Fruit fly (Drosophila melanogaster) whole organism, embryonic: Measurements from ENCODE around the gene Cyp4g15.

ENCODE experiments used
- Aef1 ChIP-seq: fragments of 200-800 bp; sonication (Bioruptor generic); IDR thresholded peaks from 3 replicates; pipeline ENCODE4 v1.3.6; 2022; ENCODE audit warnings: missing biosample characterization, missing genetic modification characterization
- Atf3 ChIP-seq: fragments of 200-800 bp; sonication (Bioruptor generic); optimal IDR thresholded peaks from 3 replicates; lab custom pipeline; 2016; ENCODE audit warnings: missing biosample characterization, missing genetic modification characterization
- Bdp1 ChIP-seq: fragments of 200-800 bp; sonication (Bioruptor generic); optimal IDR thresholded peaks from 3 replicates; lab custom pipeline; 2016; ENCODE audit warnings: missing biosample characterization, missing genetic modification characterization
- CG10209 ChIP-seq: fragments of 200-800 bp; sonication (Bioruptor generic); optimal IDR thresholded peaks from 3 replicates; lab custom pipeline; 2017; ENCODE audit warnings: missing biosample characterization, mild to moderate bottlenecking, missing genetic modification characterization, missing genetic modification reagents
- CG10267 ChIP-seq: fragments of 200-800 bp; sonication (Bioruptor generic); optimal IDR thresholded peaks from 2 replicates; lab custom pipeline; 2018; ENCODE audit warnings: missing biosample characterization, mild to moderate bottlenecking, missing genetic modification characterization, moderate library complexity
- CG12236 ChIP-seq: fragments of 200-800 bp; sonication (Bioruptor generic); optimal IDR thresholded peaks from 2 replicates; lab custom pipeline; 2016; ENCODE audit warnings: missing biosample characterization, missing genetic modification characterization
- CG1233 ChIP-seq: fragments of 200-800 bp; sonication (Bioruptor generic); optimal IDR thresholded peaks from 4 replicates; lab custom pipeline; 2018; ENCODE audit warnings: missing biosample characterization, mild to moderate bottlenecking, missing genetic modification characterization
- CG12769 ChIP-seq: fragments of 200-800 bp; sonication (Bioruptor generic); optimal IDR thresholded peaks from 2 replicates; lab custom pipeline; 2019; ENCODE audit warnings: missing biosample characterization, mild to moderate bottlenecking, missing genetic modification characterization, moderate library complexity
- CG13287 ChIP-seq: fragments of 200-800 bp; sonication (Bioruptor generic); IDR thresholded peaks from 2 replicates; pipeline ENCODE4 v1.3.6; 2022; ENCODE audit warnings: missing biosample characterization, missing genetic modification characterization; ENCODE audit not compliant: partially characterized antibody
- CG15073 ChIP-seq: fragments of 200-800 bp; sonication (Bioruptor generic); optimal IDR thresholded peaks from 2 replicates; lab custom pipeline; 2016; ENCODE audit warnings: missing biosample characterization, missing genetic modification characterization
- CG17385 ChIP-seq: fragments of 200-800 bp; sonication (Bioruptor generic); optimal IDR thresholded peaks from 3 replicates; lab custom pipeline; 2018; ENCODE audit warnings: missing biosample characterization, mild to moderate bottlenecking, missing genetic modification characterization
- CG31365 ChIP-seq: fragments of 200-800 bp; sonication (Bioruptor generic); optimal IDR thresholded peaks from 2 replicates; lab custom pipeline; 2018; ENCODE audit warnings: missing biosample characterization, mild to moderate bottlenecking, missing genetic modification characterization
- CG3163 ChIP-seq: fragments of 200-800 bp; sonication (Bioruptor generic); optimal IDR thresholded peaks from 3 replicates; lab custom pipeline; 2016; ENCODE audit warnings: missing biosample characterization, missing genetic modification characterization
- CG3847 ChIP-seq: fragments of 200-800 bp; sonication (Bioruptor generic); IDR thresholded peaks from 2 replicates; pipeline ENCODE4 v1.3.6; 2022; ENCODE audit warnings: missing biosample characterization, missing genetic modification characterization
- CG4282 ChIP-seq: fragments of 200-800 bp; sonication (Bioruptor generic); optimal IDR thresholded peaks from 2 replicates; lab custom pipeline; 2016; ENCODE audit warnings: missing biosample characterization, missing genetic modification characterization
- CG5953 ChIP-seq: fragments of 200-800 bp; sonication (Bioruptor generic); IDR thresholded peaks from 2 replicates; pipeline ENCODE4 v1.3.6; 2022; ENCODE audit warnings: missing biosample characterization, missing genetic modification characterization
- CG6272 ChIP-seq: fragments of 200-800 bp; sonication (Bioruptor generic); IDR thresholded peaks from 2 replicates; pipeline ENCODE4 v1.3.6; 2022; ENCODE audit warnings: missing biosample characterization, missing genetic modification characterization
- CG8089 ChIP-seq: fragments of 200-800 bp; sonication (Bioruptor generic); optimal IDR thresholded peaks from 3 replicates; lab custom pipeline; 2016; ENCODE audit warnings: missing biosample characterization, missing genetic modification characterization
- CG8281 ChIP-seq: fragments of 200-800 bp; sonication (Bioruptor generic); optimal IDR thresholded peaks from 2 replicates; lab custom pipeline; 2018; ENCODE audit warnings: missing biosample characterization, mild to moderate bottlenecking, missing genetic modification characterization, moderate library complexity
- CG8478 ChIP-seq: fragments of >200 bp; optimal IDR thresholded peaks from 2 replicates; lab custom pipeline; 2018
- CG9437 ChIP-seq: fragments of 200-800 bp; sonication (Bioruptor generic); optimal IDR thresholded peaks from 2 replicates; lab custom pipeline; 2018; ENCODE audit warnings: missing biosample characterization, mild to moderate bottlenecking, missing genetic modification characterization
- CG9797 ChIP-seq: fragments of 200-800 bp; sonication (Bioruptor generic); optimal IDR thresholded peaks from 3 replicates; lab custom pipeline; 2018; ENCODE audit warnings: missing biosample characterization, mild to moderate bottlenecking, missing genetic modification characterization
- Dad ChIP-seq: fragments of 200-800 bp; sonication (Bioruptor generic); optimal IDR thresholded peaks from 3 replicates; lab custom pipeline; 2016; ENCODE audit warnings: missing biosample characterization, missing genetic modification characterization
- Doc3 ChIP-seq: fragments of 200-800 bp; sonication (Bioruptor generic); IDR thresholded peaks from 3 replicates; pipeline ENCODE4 v1.3.6; 2022; ENCODE audit warnings: missing biosample characterization, missing genetic modification characterization; ENCODE audit not compliant: partially characterized antibody
- Dp ChIP-seq: fragments of 200-800 bp; sonication (Bioruptor generic); optimal IDR thresholded peaks from 2 replicates; lab custom pipeline; 2018; ENCODE audit warnings: missing biosample characterization, mild to moderate bottlenecking, missing genetic modification characterization, moderate library complexity
- ERR ChIP-seq: fragments of 200-800 bp; sonication (Bioruptor generic); optimal IDR thresholded peaks from 2 replicates; lab custom pipeline; 2016; ENCODE audit warnings: missing biosample characterization, missing genetic modification characterization
- Elba2 ChIP-seq: fragments of 200-800 bp; sonication (Bioruptor generic); optimal IDR thresholded peaks from 3 replicates; lab custom pipeline; 2016; ENCODE audit warnings: missing biosample characterization, missing genetic modification characterization
- HLH4C ChIP-seq: fragments of 200-800 bp; sonication (Bioruptor generic); IDR thresholded peaks from 3 replicates; pipeline ENCODE4 v1.3.6; 2022; ENCODE audit warnings: missing biosample characterization, missing genetic modification characterization; ENCODE audit not compliant: partially characterized antibody
- Hr3 ChIP-seq: fragments of 200-800 bp; sonication (Bioruptor generic); optimal IDR thresholded peaks from 3 replicates; lab custom pipeline; 2016; ENCODE audit warnings: missing biosample characterization, missing genetic modification characterization
- Jarid2 ChIP-seq: fragments of 200-800 bp; sonication (Bioruptor generic); optimal IDR thresholded peaks from 3 replicates; lab custom pipeline; 2017; ENCODE audit warnings: mild to moderate bottlenecking, missing biosample characterization, missing genetic modification reagents, missing genetic modification characterization
- MBD-R2 ChIP-seq: fragments of 200-800 bp; sonication (Bioruptor generic); IDR thresholded peaks from 2 replicates; pipeline ENCODE4 v1.3.6; 2022; ENCODE audit warnings: missing biosample characterization, missing genetic modification characterization
- PHDP ChIP-seq: fragments of 200-800 bp; sonication (Bioruptor generic); optimal IDR thresholded peaks from 3 replicates; lab custom pipeline; 2018; ENCODE audit warnings: missing biosample characterization, mild to moderate bottlenecking, missing genetic modification characterization, moderate library complexity
- chinmo ChIP-seq: fragments of 200-800 bp; sonication (Bioruptor generic); IDR thresholded peaks from 4 replicates; pipeline ENCODE4 v1.3.6; 2022; ENCODE audit warnings: missing biosample characterization, missing genetic modification characterization; ENCODE audit not compliant: partially characterized antibody
- danr ChIP-seq: fragments of 200-800 bp; sonication (Bioruptor generic); IDR thresholded peaks from 2 replicates; pipeline ENCODE4 v1.3.6; 2022; ENCODE audit warnings: missing biosample characterization, missing genetic modification characterization
- en ChIP-seq: fragments of 200-800 bp; sonication (Bioruptor generic); optimal IDR thresholded peaks from 2 replicates; lab custom pipeline; 2016; ENCODE audit warnings: missing biosample characterization, missing genetic modification characterization
- esg ChIP-seq: fragments of 200-800 bp; sonication (Bioruptor generic); conservative IDR thresholded peaks from 2 replicates; pipeline ENCODE4 v1.3.6; 2022; ENCODE audit warnings: missing biosample characterization, missing genetic modification characterization
- gcm ChIP-seq: fragments of 200-800 bp; sonication (Bioruptor generic); optimal IDR thresholded peaks from 2 replicates; lab custom pipeline; 2019; ENCODE audit warnings: missing biosample characterization, mild to moderate bottlenecking, missing genetic modification characterization, moderate library complexity
- insv ChIP-seq, 2 experiments: fragments of 200-800 bp; sonication (Bioruptor generic); optimal IDR thresholded peaks; 3 replicates each; lab custom pipeline; 2016 to 2018; ENCODE audit warnings: missing biosample characterization in 2 of 2, missing genetic modification characterization in 2 of 2
- jigr1 ChIP-seq: fragments of 200-800 bp; sonication (Bioruptor generic); IDR thresholded peaks from 3 replicates; pipeline ENCODE4 v1.3.6; 2022; ENCODE audit warnings: missing biosample characterization, missing genetic modification characterization
- ken ChIP-seq: fragments of 200-800 bp; sonication (Bioruptor generic); IDR thresholded peaks from 3 replicates; pipeline ENCODE4 v1.3.6; 2022; ENCODE audit warnings: missing biosample characterization, missing genetic modification characterization
- mirr ChIP-seq: fragments of 200-800 bp; sonication (Bioruptor generic); optimal IDR thresholded peaks from 3 replicates; lab custom pipeline; 2018; ENCODE audit warnings: missing biosample characterization, mild to moderate bottlenecking, missing genetic modification characterization
- odd ChIP-seq: fragments of 200-800 bp; sonication (Bioruptor generic); optimal IDR thresholded peaks from 2 replicates; lab custom pipeline; 2017; ENCODE audit warnings: missing biosample characterization, mild to moderate bottlenecking, missing genetic modification characterization
- otp ChIP-seq: fragments of 200-800 bp; sonication (Bioruptor generic); IDR thresholded peaks from 3 replicates; pipeline ENCODE4, ENCODE4 v1.3.6; 2022; ENCODE audit warnings: missing biosample characterization, missing genetic modification characterization
- pan ChIP-seq, 4 experiments: fragments of >200 bp in 3 of 4; fragments of 200-800 bp in 1 of 4; sonication (Bioruptor generic) in 1 of 4; optimal IDR thresholded peaks in 3 of 4; IDR thresholded peaks in 1 of 4; 2 replicates each; pipeline versions ENCODE4 v1.3.6 to Lab custom; 2017 to 2022; ENCODE audit warnings: missing biosample characterization in 2 of 4, missing genetic modification characterization in 2 of 4, mixed read lengths in 1 of 4
- sens-2 ChIP-seq: fragments of 200-800 bp; sonication (Bioruptor generic); IDR thresholded peaks from 2 replicates; pipeline ENCODE4 v1.3.6; 2022; ENCODE audit warnings: missing biosample characterization, missing genetic modification characterization
- so ChIP-seq: fragments of 200-800 bp; sonication (Bioruptor generic); IDR thresholded peaks from 3 replicates; pipeline ENCODE4 v1.3.6; 2022; ENCODE audit warnings: missing biosample characterization, missing genetic modification characterization
- sqz ChIP-seq: fragments of 200-800 bp; sonication (Bioruptor generic); optimal IDR thresholded peaks from 3 replicates; lab custom pipeline; 2018; ENCODE audit warnings: missing biosample characterization, mild to moderate bottlenecking, missing genetic modification characterization
- tgo ChIP-seq: fragments of 200-800 bp; sonication (Bioruptor generic); IDR thresholded peaks from 3 replicates; pipeline ENCODE4 v1.3.6; 2022; ENCODE audit warnings: missing biosample characterization, missing genetic modification characterization
- trem ChIP-seq: fragments of 200-800 bp; optimal IDR thresholded peaks from 3 replicates; lab custom pipeline; 2019; ENCODE audit warnings: missing biosample characterization, mild to moderate bottlenecking, missing genetic modification characterization, moderate library complexity
- unc-4 ChIP-seq: fragments of 200-800 bp; sonication (Bioruptor generic); IDR thresholded peaks from 2 replicates; pipeline ENCODE4 v1.3.6; 2022; ENCODE audit warnings: missing biosample characterization, missing genetic modification characterization; ENCODE audit not compliant: partially characterized antibody

Cyp4g15 gene

DNA sequence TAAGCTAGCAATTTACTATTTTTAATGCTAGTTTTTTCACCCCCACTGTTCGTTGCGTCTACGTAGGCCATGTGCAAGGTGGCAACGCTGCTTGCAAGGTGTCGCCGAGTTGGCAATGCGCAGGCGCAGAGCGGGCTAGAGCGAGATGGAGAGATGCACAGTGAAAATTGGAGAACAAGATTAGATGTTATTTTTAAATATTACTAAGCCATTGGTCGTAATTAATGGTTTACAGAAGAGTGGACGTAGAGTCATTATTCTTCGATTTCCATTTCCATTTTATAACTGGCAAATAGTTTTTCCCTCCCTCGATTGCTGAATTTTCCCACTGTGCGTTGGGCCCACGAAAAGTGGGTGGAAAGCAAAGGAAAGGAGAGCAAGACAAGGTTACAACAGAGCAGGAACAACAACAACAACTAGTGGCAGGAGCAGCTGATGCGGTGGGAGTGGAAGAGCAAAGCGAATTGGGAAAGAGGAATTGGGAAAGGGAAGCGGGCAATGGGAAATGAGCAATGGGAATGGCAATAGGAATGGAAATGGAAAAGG, 23.9 kb upstream of the Cyp4g15 start (continued):
- peak; percentile 53 for TF ChIP-seq Bdp1 (GFP tag; lab: Kevin White, UChicago)
- peak; percentile 16 for TF ChIP-seq Jarid2 (GFP tag; lab: Kevin White, UChicago)
- TF ChIP-seq trem (tag; lab: Kevin White, UChicago), result peak; percentile 65
- TF ChIP-seq pan (optimal IDR thresholded peaks at IDR 0.05; lab: Kevin White, UChicago), result no peak
- peak in 1 of 2 experiments; percentile 87 for TF ChIP-seq pan (GFP tag; optimal IDR thresholded peaks at IDR 0.05 in 1 of 2, IDR thresholded peaks at IDR 0.05 in 1 of 2)
- TF ChIP-seq jigr1 (GFP tag; lab: Robert Waterston, UW), result peak; percentile 63; the same call in 2 of the 3 replicates
- TF ChIP-seq PHDP (tag; lab: Kevin White, UChicago), result peak; percentile 70
- peak; percentile 89 for TF ChIP-seq ken (GFP tag; lab: Robert Waterston, UW)
- TF ChIP-seq esg (GFP tag; lab: Robert Waterston, UW), result peak; percentile 86
- peak; percentile 9 for TF ChIP-seq CG15073 (GFP tag; lab: Kevin White, UChicago)
- TF ChIP-seq mirr, result no peak
- peak; percentile 10 for TF ChIP-seq CG3163 (GFP tag; lab: Kevin White, UChicago)
- TF ChIP-seq CG8478 (lab: Kevin White, UChicago), result no peak
- TF ChIP-seq CG5953, result peak; percentile 75; the same call in 1 of the 2 replicates
- TF ChIP-seq Atf3, result peak; percentile 46
- TF ChIP-seq Hr3, result peak; percentile 40
- peak; percentile 20 for TF ChIP-seq CG8281 (tag; lab: Kevin White, UChicago)
- peak; percentile 51 for TF ChIP-seq odd (GFP tag; lab: Kevin White, UChicago)
- peak; percentile 55 for TF ChIP-seq ERR
- TF ChIP-seq danr (GFP tag; lab: Robert Waterston, UW), result peak; percentile 63; the same call in 1 of the 2 replicates
- TF ChIP-seq CG8089 (GFP tag; lab: Kevin White, UChicago), result peak; percentile 50
- peak; percentile 77 for TF ChIP-seq Aef1 (GFP tag; lab: Robert Waterston, UW)
- TF ChIP-seq Elba2 (GFP tag; lab: Kevin White, UChicago), result peak; percentile 100
- TF ChIP-seq otp (GFP tag; lab: Robert Waterston, UW), result peak; percentile 92
- no peak for TF ChIP-seq chinmo (GFP tag; lab: Robert Waterston, UW)
- TF ChIP-seq en (GFP tag; lab: Kevin White, UChicago), result peak; percentile 62
- TF ChIP-seq CG10209 (GFP tag; lab: Kevin White, UChicago), result peak; percentile 66
- TF ChIP-seq MBD-R2, result peak; percentile 63
- peak; percentile 30 for TF ChIP-seq CG12236
- peak; percentile 85 for TF ChIP-seq sens-2 (GFP tag; lab: Robert Waterston, UW)
- peak; percentile 33 for TF ChIP-seq CG9437 (GFP tag; lab: Kevin White, UChicago)
- TF ChIP-seq CG1233, result peak; percentile 77
- TF ChIP-seq CG12769 (tag; lab: Kevin White, UChicago), result peak; percentile 93
- no peak for TF ChIP-seq unc-4 (GFP tag; lab: Robert Waterston, UW)
- TF ChIP-seq CG3847 (GFP tag; lab: Robert Waterston, UW), result peak; percentile 66
- TF ChIP-seq sqz (GFP tag; lab: Kevin White, UChicago), result no peak
- TF ChIP-seq CG6272 (GFP tag; lab: Robert Waterston, UW), result peak; percentile 79
- TF ChIP-seq CG31365 (tag; lab: Kevin White, UChicago), result peak; percentile 34
- TF ChIP-seq Doc3, result no peak
- peak; percentile 82 for TF ChIP-seq tgo (GFP tag; lab: Robert Waterston, UW)
- TF ChIP-seq CG9797 (GFP tag; lab: Kevin White, UChicago), result no peak
- peak; percentile 87 for TF ChIP-seq so (GFP tag; lab: Robert Waterston, UW)
- peak in 1 of 2 experiments; percentile 87 for TF ChIP-seq insv (GFP tag; optimal IDR thresholded peaks at IDR 0.05; lab: Kevin White, UChicago)
- peak; percentile 59 for TF ChIP-seq gcm
- no peak for TF ChIP-seq CG4282 (GFP tag; lab: Kevin White, UChicago)
- no peak for TF ChIP-seq Dp
- TF ChIP-seq Dad (GFP tag; lab: Kevin White, UChicago), result peak; percentile 86
- peak; percentile 28; the same call in 1 of the 2 replicates for TF ChIP-seq CG13287 (GFP tag; lab: Robert Waterston, UW)
- TF ChIP-seq CG10267 (tag; lab: Kevin White, UChicago), result peak; percentile 62
- no peak for TF ChIP-seq HLH4C (GFP tag; lab: Robert Waterston, UW)
- peak; percentile 62 for TF ChIP-seq CG17385
